Worm (Caenorhabditis elegans) whole organism, L4 larva: ENCODE data around the gene mrpl-18.
A peak's percentile ranks its signal among the peaks of the same experiment; 100 is the strongest.

Experiments
- D1046.2 ChIP-seq: fragments of 200-800 bp; sonication (Bioruptor generic); IDR thresholded peaks from 2 replicates; pipeline ENCODE4 v1.3.6; 2022; ENCODE audit warnings: missing genetic modification characterization, missing compliant biosample characterization
- F10B5.3 ChIP-seq: sonication (generic microtip); optimal IDR thresholded peaks from 2 replicates; lab custom pipeline; 2016; ENCODE audit warnings: mild to moderate bottlenecking, missing genetic modification characterization, missing compliant biosample characterization
- R02D3.7 ChIP-seq: fragments of 150-350 bp; sonication (generic microtip); optimal IDR thresholded peaks from 3 replicates; lab custom pipeline; 2014; ENCODE audit warnings: missing biosample characterization, missing genetic modification characterization
- T26A8.4 ChIP-seq: fragments of 200-800 bp; sonication (Bioruptor generic); IDR thresholded peaks from 2 replicates; pipeline ENCODE4 v1.3.6; 2022; ENCODE audit warnings: missing genetic modification characterization, missing compliant biosample characterization
- Y75B8A.6 ChIP-seq: fragments of 200-800 bp; sonication (Bioruptor generic); IDR thresholded peaks from 2 replicates; pipeline ENCODE4 v1.3.6; 2022; ENCODE audit warnings: missing genetic modification reagents, missing genetic modification characterization, missing compliant biosample characterization
- ZK337.2 ChIP-seq: fragments of 200-800 bp; sonication (Bioruptor generic); IDR thresholded peaks from 2 replicates; pipeline ENCODE4 v1.3.6; 2022; ENCODE audit warnings: missing genetic modification reagents, missing genetic modification characterization, missing compliant biosample characterization
- aha-1 ChIP-seq: fragments of 150-350 bp; peaks from one replicate; lab custom pipeline; 2014; ENCODE audit warnings: missing biosample characterization, missing genetic modification characterization
- arid-1 ChIP-seq: fragments of 200-800 bp; sonication (Bioruptor generic); conservative IDR thresholded peaks from 2 replicates; pipeline ENCODE4 v1.3.6; 2022; ENCODE audit warnings: missing genetic modification reagents, missing genetic modification characterization, missing compliant biosample characterization
- ceh-20 ChIP-seq: fragments of 200-800 bp; sonication (Bioruptor generic); IDR thresholded peaks from 2 replicates; pipeline ENCODE4 v1.3.6; 2022; ENCODE audit warnings: missing genetic modification reagents, missing genetic modification characterization, missing compliant biosample characterization
- ceh-82 ChIP-seq: sonication (generic microtip); optimal IDR thresholded peaks from 2 replicates; lab custom pipeline; 2017; ENCODE audit warnings: missing biosample characterization, missing genetic modification characterization
- daf-16 ChIP-seq, 3 experiments: sonication (generic microtip); optimal IDR thresholded peaks; 2 replicates each; lab custom pipeline; 2016 to 2017; ENCODE audit warnings: missing genetic modification characterization in 3 of 3, missing genetic modification reagents in 3 of 3, mild to moderate bottlenecking in 2 of 3, missing compliant biosample characterization in 2 of 3, missing biosample characterization in 1 of 3, moderate library complexity in 1 of 3
- daf-8 ChIP-seq: fragments of 200-800 bp; sonication (Bioruptor generic); IDR thresholded peaks from 2 replicates; pipeline ENCODE4 v1.3.6; 2022; ENCODE audit warnings: missing genetic modification characterization, missing compliant biosample characterization
- dpl-1 ChIP-seq: fragments of 150-350 bp; optimal IDR thresholded peaks from 2 replicates; lab custom pipeline; 2014; ENCODE audit warnings: missing biosample characterization, missing genetic modification reagents, missing genetic modification characterization
- egl-43 ChIP-seq: fragments of 200-800 bp; sonication (Bioruptor generic); IDR thresholded peaks from 2 replicates; pipeline ENCODE4 v1.3.6; 2022; ENCODE audit warnings: missing genetic modification reagents, missing genetic modification characterization, missing compliant biosample characterization
- fkh-10 ChIP-seq: fragments of 150-350 bp; optimal IDR thresholded peaks from 2 replicates; lab custom pipeline; 2014; ENCODE audit warnings: missing biosample characterization, missing genetic modification reagents, missing genetic modification characterization
- hlh-11 ChIP-seq: fragments of 200-800 bp; sonication (Bioruptor generic); optimal IDR thresholded peaks from 2 replicates; lab custom pipeline; 2018; ENCODE audit warnings: mild to moderate bottlenecking, missing genetic modification characterization, missing compliant biosample characterization
- hmg-1.1 ChIP-seq: fragments of 200-800 bp; sonication (Bioruptor generic); IDR thresholded peaks from 2 replicates; pipeline ENCODE4 v1.3.6; 2022; ENCODE audit warnings: missing genetic modification reagents, missing genetic modification characterization, missing compliant biosample characterization
- lin-13 ChIP-seq: fragments of 150-350 bp; optimal IDR thresholded peaks from 2 replicates; lab custom pipeline; 2014; ENCODE audit warnings: missing biosample characterization, missing genetic modification reagents, missing genetic modification characterization
- lir-3 ChIP-seq: sonication (generic microtip); optimal IDR thresholded peaks from 2 replicates; lab custom pipeline; 2016; ENCODE audit warnings: mild to moderate bottlenecking, missing genetic modification characterization, missing compliant biosample characterization
- mes-2 ChIP-seq: sonication (generic microtip); optimal IDR thresholded peaks from 2 replicates; lab custom pipeline; 2016; ENCODE audit warnings: missing genotype, mild to moderate bottlenecking, missing genetic modification characterization, missing compliant biosample characterization; ENCODE audit not compliant: poor library complexity, severe bottlenecking
- mxl-3 ChIP-seq: fragments of 200-800 bp; sonication (Bioruptor generic); optimal IDR thresholded peaks from 2 replicates; lab custom pipeline; 2018; ENCODE audit warnings: mild to moderate bottlenecking, missing genetic modification characterization, missing compliant biosample characterization
- nhr-11 ChIP-seq: fragments of 150-350 bp; optimal IDR thresholded peaks from 2 replicates; lab custom pipeline; 2014; ENCODE audit warnings: missing biosample characterization, missing genetic modification characterization
- nhr-111 ChIP-seq: fragments of 200-800 bp; sonication (Bioruptor generic); optimal IDR thresholded peaks from 2 replicates; lab custom pipeline; 2018; ENCODE audit warnings: mild to moderate bottlenecking, missing genetic modification characterization, missing compliant biosample characterization
- nhr-28 ChIP-seq: fragments of 150-350 bp; optimal IDR thresholded peaks from 2 replicates; lab custom pipeline; 2014; ENCODE audit warnings: missing biosample characterization, missing genetic modification characterization
- nhr-6 ChIP-seq: fragments of 150-350 bp; optimal IDR thresholded peaks from 2 replicates; lab custom pipeline; 2014; ENCODE audit warnings: missing biosample characterization, missing genetic modification characterization
- pha-4 ChIP-seq, 2 experiments: fragments of 150-350 bp in 1 of 2; fragments of 200-800 bp in 1 of 2; sonication (Bioruptor generic) in 1 of 2; IDR thresholded peaks in 1 of 2; optimal IDR thresholded peaks in 1 of 2; 2 replicates each; pipeline versions ENCODE4 v1.3.6 to Lab custom; 2014 to 2022; ENCODE audit warnings: missing genetic modification characterization in 2 of 2, missing genetic modification reagents in 2 of 2, missing biosample characterization in 1 of 2, missing compliant biosample characterization in 1 of 2
- saeg-2 ChIP-seq: fragments of 200-800 bp; sonication (Bioruptor generic); IDR thresholded peaks from 2 replicates; pipeline ENCODE4 v1.3.6; 2022; ENCODE audit warnings: missing genetic modification reagents, missing genetic modification characterization, missing compliant biosample characterization
- unc-130 ChIP-seq: sonication (generic microtip); optimal IDR thresholded peaks from 2 replicates; lab custom pipeline; 2016; ENCODE audit warnings: missing genetic modification reagents, missing genetic modification characterization, missing compliant biosample characterization
- unc-39 ChIP-seq: sonication (generic microtip); optimal IDR thresholded peaks from 2 replicates; lab custom pipeline; 2017; ENCODE audit warnings: missing biosample characterization, missing genetic modification characterization
- unc-62 ChIP-seq, 3 experiments: fragments of 150-350 bp in 1 of 3; sonication (generic microtip); optimal IDR thresholded peaks in 2 of 3; peaks in 1 of 3; 1 replicate in 1 of 3; 2 replicates in 2 of 3; lab custom pipeline; 2014 to 2017; ENCODE audit warnings: missing biosample characterization in 3 of 3, missing genetic modification characterization in 3 of 3, missing genetic modification reagents in 3 of 3, missing genotype in 1 of 3
- zfp-2 ChIP-seq: sonication (generic microtip); optimal IDR thresholded peaks from 2 replicates; lab custom pipeline; 2016; ENCODE audit warnings: mild to moderate bottlenecking, missing genetic modification characterization, missing compliant biosample characterization
- ztf-11 ChIP-seq: fragments of 150-350 bp; optimal IDR thresholded peaks from 2 replicates; lab custom pipeline; 2014; ENCODE audit warnings: missing biosample characterization, missing genetic modification characterization

Gene mrpl-18

DNA sequence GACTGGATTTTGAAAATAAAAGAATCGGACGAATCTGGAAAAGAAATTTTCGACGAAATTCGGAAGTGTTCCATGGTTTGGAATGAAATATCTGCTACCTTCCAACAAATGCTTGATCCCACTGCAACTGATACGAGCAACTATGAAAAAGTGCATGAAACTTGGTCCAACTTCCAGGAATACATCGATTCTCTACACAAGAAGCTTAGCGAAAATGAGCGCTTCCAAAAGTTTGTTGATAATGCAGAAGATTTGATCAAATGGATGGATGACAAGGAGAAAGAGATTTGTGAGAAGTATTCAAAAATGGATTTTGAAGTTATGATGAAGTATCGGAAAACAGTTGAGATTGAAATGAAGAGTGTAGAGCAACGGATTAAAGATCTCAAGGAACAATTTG lies 37.8 kb downstream of the mrpl-18 start:
- TF ChIP-seq aha-1: peak; percentile 90
- no peak for TF ChIP-seq F10B5.3 (tag; lab: Kevin White, UChicago)
- TF ChIP-seq, all 104 proteins: peak for 1

DNA sequence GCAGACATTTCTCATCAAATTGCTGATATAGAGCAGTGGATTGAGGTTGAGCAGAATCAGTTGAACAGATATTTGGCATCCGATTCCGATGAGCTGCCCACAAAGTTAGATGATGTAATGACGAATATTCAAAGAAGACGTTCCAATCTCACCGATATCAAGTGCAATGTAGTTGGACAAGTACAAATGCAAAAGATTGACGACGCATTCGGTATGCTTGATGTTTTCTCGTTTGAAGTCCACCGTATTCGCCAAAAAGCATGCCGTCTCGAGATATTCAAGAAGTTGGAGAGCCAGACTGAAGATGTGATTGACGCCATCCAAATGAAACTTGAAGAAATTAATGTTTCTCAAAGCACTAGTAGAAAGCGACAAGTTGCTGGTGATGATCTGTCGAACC lies 40.3 kb downstream of the mrpl-18 start:
- TF ChIP-seq unc-62 (GFP tag; optimal IDR thresholded peaks at IDR 0.05 in 1 of 2; lab: Kevin White, UChicago) (peak in 1 of 2 experiments; percentile 95), unc-62 (tag; optimal IDR thresholded peaks at IDR 0.05; lab: Kevin White, UChicago) (no peak), mes-2 (tag; lab: Kevin White, UChicago) (no peak)
- TF ChIP-seq, all 104 proteins: peak for 1

DNA sequence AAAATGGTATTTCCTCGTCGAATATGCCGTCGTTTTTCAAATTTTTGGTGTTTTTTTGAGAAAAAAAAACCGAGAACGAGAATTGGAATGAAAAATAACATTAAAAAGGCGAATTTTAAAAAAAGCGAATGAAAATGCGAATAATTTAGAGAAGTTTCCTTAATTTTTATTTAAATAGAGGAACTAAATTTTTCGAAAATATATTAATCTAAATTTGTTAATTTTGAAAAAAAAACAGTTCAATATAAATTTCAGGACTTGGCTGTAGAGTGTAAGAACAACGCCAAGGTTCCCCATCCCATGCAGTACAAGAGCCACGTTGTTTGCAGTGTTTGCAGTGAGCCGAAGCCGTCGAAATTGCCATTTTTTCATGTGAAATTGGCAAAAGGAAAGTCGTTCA lies 45.7 kb downstream of the mrpl-18 start, which contains the start of gene C50C3.19:
Gene C50C3.19, plus strand, starts transcription at position 301 of the 400 bp plus-strand sequence.
- TF ChIP-seq D1046.2 (GFP tag; lab: Robert Waterston, UW): no peak
- TF ChIP-seq daf-16 (GFP tag; optimal IDR thresholded peaks at IDR 0.05; lab: Kevin White, UChicago): no peak
- no peak for TF ChIP-seq daf-16 (tag; optimal IDR thresholded peaks at IDR 0.05; lab: Kevin White, UChicago)
- no peak for TF ChIP-seq egl-43 (GFP tag; lab: Robert Waterston, UW)
- no peak for TF ChIP-seq arid-1 (GFP tag; lab: Robert Waterston, UW)
- no peak for TF ChIP-seq nhr-111 (GFP tag; lab: Kevin White, UChicago)
- no peak for TF ChIP-seq mxl-3 (GFP tag; lab: Kevin White, UChicago)
- TF ChIP-seq ztf-11 (tag; lab: Kevin White, UChicago): no peak
- TF ChIP-seq hlh-11 (tag; lab: Kevin White, UChicago): no peak
- TF ChIP-seq saeg-2 (GFP tag; lab: Robert Waterston, UW): no peak
- TF ChIP-seq fkh-10 (GFP tag; lab: Kevin White, UChicago): no peak
- no peak for TF ChIP-seq T26A8.4 (GFP tag; lab: Robert Waterston, UW)
- no peak for TF ChIP-seq lir-3 (tag; lab: Kevin White, UChicago)
- TF ChIP-seq ceh-20 (GFP tag; lab: Robert Waterston, UW): no peak
- TF ChIP-seq unc-62 (GFP tag; optimal IDR thresholded peaks at IDR 0.05 in 1 of 2; lab: Kevin White, UChicago): no peak
- TF ChIP-seq unc-62 (tag; optimal IDR thresholded peaks at IDR 0.05; lab: Kevin White, UChicago): no peak
- no peak for TF ChIP-seq zfp-2
- no peak for TF ChIP-seq lin-13 (GFP tag; lab: Kevin White, UChicago)
- TF ChIP-seq dpl-1: no peak
- TF ChIP-seq R02D3.7 (tag; lab: Kevin White, UChicago): no peak
- TF ChIP-seq unc-39: no peak
- TF ChIP-seq, all 104 proteins: peak for 0

DNA sequence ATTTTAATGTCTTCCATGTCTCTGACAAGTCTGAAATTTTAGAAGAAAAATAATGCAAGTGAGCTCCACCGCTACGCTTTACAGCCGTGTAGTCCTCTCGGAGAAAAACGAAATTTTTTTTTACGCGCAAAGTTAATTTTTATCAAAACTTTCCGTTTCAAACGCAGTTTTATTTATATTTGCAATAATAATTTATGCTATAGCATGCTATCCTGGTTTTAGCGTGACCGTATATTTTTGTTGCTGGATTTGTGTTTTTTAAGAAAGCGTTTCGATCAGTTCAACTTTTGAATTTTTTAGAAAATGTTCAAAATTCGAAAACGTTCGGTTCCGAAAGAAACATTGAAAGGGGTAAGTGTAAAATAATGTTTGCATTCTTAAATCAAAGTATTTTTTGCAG lies 46.9 kb downstream of the mrpl-18 start, which contains the start of gene C50C3.1:
Gene C50C3.1, plus strand, starts transcription at position 301 of the 400 bp plus-strand sequence.
- TF ChIP-seq daf-8 (no peak), mes-2 (tag; lab: Kevin White, UChicago) (no peak), ZK337.2 (GFP tag; lab: Robert Waterston, UW) (no peak), nhr-6 (tag; lab: Kevin White, UChicago) (no peak), ceh-82 (tag; lab: Kevin White, UChicago) (no peak), nhr-111 (GFP tag; lab: Kevin White, UChicago) (no peak), Y75B8A.6 (GFP tag; lab: Robert Waterston, UW) (no peak), nhr-11 (tag; lab: Kevin White, UChicago) (no peak), ztf-11 (tag; lab: Kevin White, UChicago) (no peak), pha-4 (GFP tag; IDR thresholded peaks at IDR 0.05; lab: Robert Waterston, UW) (no peak), pha-4 (tag; optimal IDR thresholded peaks at IDR 0.05; lab: Kevin White, UChicago) (no peak), unc-130 (GFP tag; lab: Kevin White, UChicago) (no peak), hmg-1.1 (GFP tag; lab: Robert Waterston, UW) (no peak), nhr-28 (tag; lab: Kevin White, UChicago) (no peak)
- TF ChIP-seq, all 104 proteins: peak for 0
